Worm (Caenorhabditis elegans): ENCODE results near the gene F55B11.3.
A peak's percentile ranks its signal among the peaks of the same experiment; 100 is the strongest.

Gene F55B11.3

ce11 chrIV:14394812-14395211 lies 29.7 kb upstream of the F55B11.3 start:
- no peak for TF ChIP-seq ceh-45 (GFP tag; IDR thresholded peaks at IDR 0.05)
- TF ChIP-seq hlh-15 (tag; optimal IDR thresholded peaks at IDR 0.05) = no peak
- no peak for TF ChIP-seq ceh-14 (tag; optimal IDR thresholded peaks at IDR 0.05)
- no peak for TF ChIP-seq sdc-2 (tag; optimal IDR thresholded peaks at IDR 0.05)
- no peak for TF ChIP-seq gmeb-2 (tag; optimal IDR thresholded peaks at IDR 0.05)
- TF ChIP-seq elt-4 (tag; optimal IDR thresholded peaks at IDR 0.05) = no peak
- no peak for TF ChIP-seq ceh-34 (tag; optimal IDR thresholded peaks at IDR 0.05)
- no peak for TF ChIP-seq K09A11.1 (tag; optimal IDR thresholded peaks at IDR 0.05; ENCODE audit: insufficient read depth)
- TF ChIP-seq pag-3 (tag; optimal IDR thresholded peaks at IDR 0.05; ENCODE audit: borderline replicate concordance) = no peak
- no peak for TF ChIP-seq lim-6 (tag; optimal IDR thresholded peaks at IDR 0.05)
- TF ChIP-seq unc-3 (GFP tag; conservative IDR thresholded peaks at IDR 0.05) = no peak
- no peak for TF ChIP-seq unc-3 (tag; optimal IDR thresholded peaks at IDR 0.05)
- no peak for TF ChIP-seq fkh-6 (tag; optimal IDR thresholded peaks at IDR 0.05)

- TF ChIP-seq T23F11.4 (GFP tag; optimal IDR thresholded peaks at IDR 0.05) = no peak
- TF ChIP-seq nhr-11 (tag; optimal IDR thresholded peaks at IDR 0.05) = no peak
These were observed 29.0 kb upstream of the F55B11.3 start for ce11 chrIV:14395531-14395930.

- TF ChIP-seq gmeb-2 (tag; optimal IDR thresholded peaks at IDR 0.05) = no peak
- TF ChIP-seq ceh-31 (tag; optimal IDR thresholded peaks at IDR 0.05) = no peak
- TF ChIP-seq sdc-2 (tag; optimal IDR thresholded peaks at IDR 0.05) = no peak
- TF ChIP-seq ceh-2 (tag; optimal IDR thresholded peaks at IDR 0.05) = no peak
- no peak for TF ChIP-seq dve-1 (tag; optimal IDR thresholded peaks at IDR 0.05)
- no peak for TF ChIP-seq syd-9 (tag; optimal IDR thresholded peaks at IDR 0.05)
- TF ChIP-seq T23F11.4 (GFP tag; optimal IDR thresholded peaks at IDR 0.05) = no peak
- TF ChIP-seq ceh-18 (tag; optimal IDR thresholded peaks at IDR 0.05) = no peak
- TF ChIP-seq pag-3 (tag; optimal IDR thresholded peaks at IDR 0.05; ENCODE audit: borderline replicate concordance) = no peak
- no peak for TF ChIP-seq unc-3 (GFP tag; conservative IDR thresholded peaks at IDR 0.05)
- TF ChIP-seq unc-3 (tag; optimal IDR thresholded peaks at IDR 0.05) = no peak
- TF ChIP-seq ttx-3 (tag; optimal IDR thresholded peaks at IDR 0.05) = no peak
These were observed 15.9 kb upstream of the F55B11.3 start for ce11 chrIV:14408569-14408968.

ce11 chrIV:14412655-14413054 lies 11.8 kb upstream of the F55B11.3 start, which contains the start of gene xdh-1:
Gene xdh-1 (minus strand): TSS chrIV:14412894.
- TF ChIP-seq unc-86 (tag; optimal IDR thresholded peaks at IDR 0.05) (no peak), T23F11.4 (GFP tag; optimal IDR thresholded peaks at IDR 0.05) (no peak), ceh-45 (GFP tag; IDR thresholded peaks at IDR 0.05) (no peak), ceh-2 (tag; optimal IDR thresholded peaks at IDR 0.05) (no peak), hlh-13 (GFP tag; optimal IDR thresholded peaks at IDR 0.05) (no peak), che-1 (tag; optimal IDR thresholded peaks at IDR 0.05) (no peak), sox-4 (tag; optimal IDR thresholded peaks at IDR 0.05) (no peak), K09A11.1 (tag; optimal IDR thresholded peaks at IDR 0.05; ENCODE audit: insufficient read depth) (no peak), hlh-6 (tag; optimal IDR thresholded peaks at IDR 0.05) (no peak), nhr-232 (tag; optimal IDR thresholded peaks at IDR 0.05) (no peak), hlh-30 (tag; optimal IDR thresholded peaks at IDR 0.05; ENCODE audit: insufficient read depth) (no peak), ets-4 (tag; optimal IDR thresholded peaks at IDR 0.05) (no peak), elt-2 (tag; optimal IDR thresholded peaks at IDR 0.05) (no peak)

- TF ChIP-seq elt-2 (tag; optimal IDR thresholded peaks at IDR 0.05) (peak; percentile 16), F13H6.1 (tag; optimal IDR thresholded peaks at IDR 0.05) (no peak), ceh-34 (tag; optimal IDR thresholded peaks at IDR 0.05) (no peak), pha-4 (tag; optimal IDR thresholded peaks at IDR 0.05) (no peak), hlh-30 (tag; optimal IDR thresholded peaks at IDR 0.05; ENCODE audit: insufficient read depth) (no peak), sdc-2 (tag; optimal IDR thresholded peaks at IDR 0.05) (no peak)
These were observed 11.1 kb upstream of the F55B11.3 start for ce11 chrIV:14413386-14413785.

- TF ChIP-seq tbx-2 (tag; optimal IDR thresholded peaks at IDR 0.05) = no peak
- no peak for TF ChIP-seq ceh-45 (GFP tag; IDR thresholded peaks at IDR 0.05)
- peak; percentile 98 for TF ChIP-seq elt-2 (tag; optimal IDR thresholded peaks at IDR 0.05)
- peak; percentile 25 for TF ChIP-seq pqm-1 (tag; optimal IDR thresholded peaks at IDR 0.05)
These were observed 10.3 kb upstream of the F55B11.3 start for ce11 chrIV:14414200-14414599.
